Fruit fly (Drosophila melanogaster) S2 (cell line): Measurements from ENCODE around the gene Mabi.

Experiments
- CG8478 ChIP-seq: fragments of >200 bp; optimal IDR thresholded peaks from 2 replicates; lab custom pipeline; 2018
- CTCF ChIP-seq, 2 experiments: fragments of >200 bp; optimal IDR thresholded peaks; 2 replicates each; lab custom pipeline; 2018

DNA sequence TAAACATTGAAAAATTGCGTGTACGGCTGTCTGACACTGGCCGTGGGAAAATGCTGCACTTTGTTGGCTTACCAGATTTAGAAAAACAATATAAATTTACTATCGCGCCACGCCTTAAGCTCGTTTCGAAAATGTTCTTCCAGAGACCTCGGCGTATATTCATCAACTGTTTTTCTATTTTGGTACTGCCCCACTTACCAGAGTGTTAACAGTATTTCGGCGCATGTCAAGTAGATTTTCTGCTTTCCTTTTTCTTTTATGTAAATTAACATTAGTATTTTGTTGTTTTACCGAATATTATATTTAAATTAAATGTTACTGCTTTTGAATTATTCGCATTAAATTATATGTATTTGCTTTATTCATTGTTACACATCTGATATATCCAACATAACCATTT lies 19.4 kb downstream of the Mabi start, which contains the start of gene kek4:
- TF ChIP-seq CG8478 (lab: Kevin White, UChicago) (no peak), CTCF (optimal IDR thresholded peaks at IDR 0.05; lab: Kevin White, UChicago) (no peak)
